Fruit fly (Drosophila melanogaster): ENCODE measurements around the gene Tango9.

Tango9 gene

dm6 chr3R:11945450-11946317 lies 29.0 kb downstream of the Tango9 start:
- TF ChIP-seq kay (GFP tag; ENCODE audit: borderline replicate concordance) (no peak), tj (GFP tag; optimal IDR thresholded peaks at IDR 0.05) (no peak), CG7045 (GFP tag; optimal IDR thresholded peaks at IDR 0.05) (no peak), Mnt (GFP tag; optimal IDR thresholded peaks at IDR 0.05) (no peak), CG12768 (GFP tag; optimal IDR thresholded peaks at IDR 0.05) (no peak), Hr96 (GFP tag; optimal IDR thresholded peaks at IDR 0.05) (no peak), pad (GFP tag; optimal IDR thresholded peaks at IDR 0.05) (no peak), CG5204 (GFP tag; optimal IDR thresholded peaks at IDR 0.05) (no peak), bab1 (GFP tag; optimal IDR thresholded peaks at IDR 0.05) (no peak), Crg-1 (GFP tag; optimal IDR thresholded peaks at IDR 0.05) (no peak), ovo (GFP tag; optimal IDR thresholded peaks at IDR 0.05) (no peak)

DNA sequence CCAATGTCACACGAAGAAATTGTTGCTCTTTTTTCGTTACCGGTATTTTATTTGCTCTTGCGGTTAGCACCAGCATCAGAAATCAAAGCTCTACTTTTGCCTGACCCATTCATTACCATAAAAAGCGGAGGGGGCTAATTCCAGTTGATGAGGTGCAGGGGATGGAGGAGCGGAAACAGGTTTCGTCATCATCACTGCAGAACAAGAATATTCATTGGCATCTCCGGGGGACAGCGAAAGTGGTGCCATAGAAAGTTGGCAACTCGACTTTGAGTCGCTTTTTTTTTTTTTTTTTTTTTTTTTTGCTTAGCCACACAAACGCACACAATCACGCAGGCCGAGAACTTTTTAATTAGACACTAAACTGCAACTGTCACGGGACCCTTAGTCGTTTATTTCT lies 33.6 kb downstream of the Tango9 start:
- TF ChIP-seq CG14711 (tag; optimal IDR thresholded peaks at IDR 0.05) (no peak), pad (GFP tag; optimal IDR thresholded peaks at IDR 0.05) (no peak)

DNA sequence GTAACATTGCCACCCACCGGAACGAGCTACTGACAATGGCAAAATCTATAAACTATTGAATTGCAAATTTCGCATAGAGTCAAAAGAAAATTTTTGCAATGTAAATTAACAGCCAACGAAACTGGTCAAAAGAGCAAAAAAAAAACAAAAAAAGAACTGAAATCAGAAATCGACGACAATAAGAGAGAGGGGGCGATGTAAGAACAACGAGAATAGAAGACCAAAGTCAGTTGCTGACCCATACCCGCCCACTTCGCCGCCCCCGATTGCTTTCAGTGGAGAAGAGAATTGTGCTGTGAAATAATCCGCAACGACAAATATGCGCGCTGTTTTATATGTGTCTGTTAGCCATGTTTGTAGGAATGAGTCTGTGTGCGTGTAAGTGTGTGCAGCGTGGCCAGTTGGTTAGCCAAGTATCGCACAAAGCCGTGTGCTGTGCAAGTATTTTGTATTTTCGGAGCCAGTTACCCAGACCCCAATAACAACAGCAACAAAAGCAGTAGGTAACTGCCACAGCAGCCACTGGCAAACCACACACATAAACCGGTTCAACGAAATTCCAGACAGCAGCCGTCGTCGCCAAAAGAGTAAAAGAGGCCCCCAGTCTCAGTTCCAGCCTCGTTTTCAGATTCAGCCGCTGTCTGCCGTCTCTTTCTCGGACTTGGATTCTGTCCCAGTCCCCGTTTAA lies 37.1 kb downstream of the Tango9 start:
- TF ChIP-seq CG12768 (GFP tag; optimal IDR thresholded peaks at IDR 0.05) = no peak
- no peak for TF ChIP-seq Clk (GFP tag; optimal IDR thresholded peaks at IDR 0.05)
- TF ChIP-seq tj (GFP tag; optimal IDR thresholded peaks at IDR 0.05) = no peak
- TF ChIP-seq CG7045 (GFP tag; optimal IDR thresholded peaks at IDR 0.05) = no peak
- no peak for TF ChIP-seq Hr96 (GFP tag; optimal IDR thresholded peaks at IDR 0.05)
- no peak for TF ChIP-seq Mnt (GFP tag; optimal IDR thresholded peaks at IDR 0.05)
- no peak for TF ChIP-seq CG7101 (tag; optimal IDR thresholded peaks at IDR 0.05)
- no peak for TF ChIP-seq cnc (optimal IDR thresholded peaks at IDR 0.05)
- no peak for TF ChIP-seq bab1 (GFP tag; optimal IDR thresholded peaks at IDR 0.05)
- TF ChIP-seq CG14711 (tag; optimal IDR thresholded peaks at IDR 0.05) = no peak
- no peak for TF ChIP-seq CG11617 (GFP tag; optimal IDR thresholded peaks at IDR 0.05)
- no peak for TF ChIP-seq CG33017 (tag; optimal IDR thresholded peaks at IDR 0.05)
- no peak for TF ChIP-seq CG5204 (GFP tag; optimal IDR thresholded peaks at IDR 0.05)
- TF ChIP-seq toe (GFP tag; optimal IDR thresholded peaks at IDR 0.05) = no peak
- no peak for TF ChIP-seq pad (GFP tag; optimal IDR thresholded peaks at IDR 0.05)
- no peak for TF ChIP-seq kay (GFP tag; ENCODE audit: borderline replicate concordance)
- no peak for TF ChIP-seq ovo (GFP tag; optimal IDR thresholded peaks at IDR 0.05)
- TF ChIP-seq Crg-1 (GFP tag; optimal IDR thresholded peaks at IDR 0.05) = no peak
- TF ChIP-seq CG1620 (GFP tag; optimal IDR thresholded peaks at IDR 0.05) = no peak

DNA sequence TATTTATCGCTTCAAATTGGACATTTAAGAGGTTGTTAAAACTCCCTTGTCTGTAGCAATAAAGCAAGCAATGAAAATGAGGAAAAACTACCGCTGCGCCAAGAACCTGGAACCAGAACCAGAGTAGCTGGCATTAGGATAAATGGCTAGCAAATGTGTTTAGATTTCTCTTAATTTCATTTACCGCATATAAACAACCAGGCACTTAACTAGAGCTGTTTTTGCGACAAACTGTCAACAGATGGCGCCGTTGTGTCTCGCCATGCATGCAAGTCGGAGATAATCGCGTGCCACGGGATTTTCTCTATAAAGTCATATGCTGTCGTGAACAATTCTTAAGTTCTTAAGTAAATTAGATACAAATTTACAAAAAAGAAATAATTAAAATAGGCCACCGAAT lies 40.8 kb downstream of the Tango9 start:
- no peak for TF ChIP-seq CG12768 (GFP tag; optimal IDR thresholded peaks at IDR 0.05)
- no peak for TF ChIP-seq Clk (GFP tag; optimal IDR thresholded peaks at IDR 0.05)
- no peak for TF ChIP-seq bab1 (GFP tag; optimal IDR thresholded peaks at IDR 0.05)
- TF ChIP-seq CG5204 (GFP tag; optimal IDR thresholded peaks at IDR 0.05) = no peak
- no peak for TF ChIP-seq ovo (GFP tag; optimal IDR thresholded peaks at IDR 0.05)
- TF ChIP-seq pad (GFP tag; optimal IDR thresholded peaks at IDR 0.05) = no peak
- no peak for TF ChIP-seq CG1620 (GFP tag; optimal IDR thresholded peaks at IDR 0.05)
- TF ChIP-seq CG33017 (tag; optimal IDR thresholded peaks at IDR 0.05) = no peak
- no peak for TF ChIP-seq CG14711 (tag; optimal IDR thresholded peaks at IDR 0.05)
- TF ChIP-seq tj (GFP tag; optimal IDR thresholded peaks at IDR 0.05) = no peak
- TF ChIP-seq CG7045 (GFP tag; optimal IDR thresholded peaks at IDR 0.05) = no peak

dm6 chr3R:11930962-11931361 lies 43.7 kb downstream of the Tango9 start, which contains the start of gene CG14731:
Gene CG14731, plus strand, starts transcription at chr3R:11931262.
- TF ChIP-seq CG11617 (GFP tag; optimal IDR thresholded peaks at IDR 0.05) (no peak), pad (GFP tag; optimal IDR thresholded peaks at IDR 0.05) (no peak), CG5204 (GFP tag; optimal IDR thresholded peaks at IDR 0.05) (no peak), cnc (optimal IDR thresholded peaks at IDR 0.05) (no peak), CG7045 (GFP tag; optimal IDR thresholded peaks at IDR 0.05) (no peak), cic (GFP tag; optimal IDR thresholded peaks at IDR 0.05) (no peak), Clk (GFP tag; optimal IDR thresholded peaks at IDR 0.05) (no peak), tj (GFP tag; optimal IDR thresholded peaks at IDR 0.05) (no peak), Hr96 (GFP tag; optimal IDR thresholded peaks at IDR 0.05) (no peak), ovo (GFP tag; optimal IDR thresholded peaks at IDR 0.05) (no peak), CG14711 (tag; optimal IDR thresholded peaks at IDR 0.05) (no peak), Mnt (GFP tag; optimal IDR thresholded peaks at IDR 0.05) (no peak)

All from whole organism, adult.